Fruit fly (Drosophila melanogaster) whole organism, embryonic: ENCODE measurements around the gene CG31778.

Experiments
- BEAF-32 ChIP-seq: fragments of 200-800 bp; sonication (Bioruptor generic); optimal IDR thresholded peaks from 3 replicates; lab custom pipeline; 2017; ENCODE audit warnings: missing biosample characterization, missing genetic modification characterization, mild to moderate bottlenecking, moderate library complexity, missing genetic modification reagents
- Bgb ChIP-seq: fragments of 200-800 bp; sonication (Bioruptor generic); IDR thresholded peaks from 2 replicates; pipeline ENCODE4 v1.3.6; 2022; ENCODE audit warnings: missing biosample characterization, missing genetic modification characterization; ENCODE audit not compliant: partially characterized antibody
- BtbVII ChIP-seq: fragments of 200-800 bp; sonication (Bioruptor generic); optimal IDR thresholded peaks from 3 replicates; lab custom pipeline; 2017; ENCODE audit warnings: missing biosample characterization, mild to moderate bottlenecking, missing genetic modification characterization
- CG10979 ChIP-seq: fragments of 200-800 bp; sonication (Bioruptor generic); optimal IDR thresholded peaks from 2 replicates; lab custom pipeline; 2018; ENCODE audit warnings: missing biosample characterization, mild to moderate bottlenecking, missing genetic modification characterization, moderate library complexity
- CG12104 ChIP-seq: fragments of 200-800 bp; sonication (Bioruptor generic); optimal IDR thresholded peaks from 3 replicates; lab custom pipeline; 2016; ENCODE audit warnings: missing biosample characterization, missing genetic modification characterization
- CG12155 ChIP-seq: fragments of 200-800 bp; sonication (Bioruptor generic); optimal IDR thresholded peaks from 3 replicates; lab custom pipeline; 2016; ENCODE audit warnings: missing biosample characterization, missing genetic modification characterization
- CG13287 ChIP-seq: fragments of 200-800 bp; sonication (Bioruptor generic); IDR thresholded peaks from 2 replicates; pipeline ENCODE4 v1.3.6; 2022; ENCODE audit warnings: missing biosample characterization, missing genetic modification characterization; ENCODE audit not compliant: partially characterized antibody
- CG13296 ChIP-seq: fragments of 200-800 bp; sonication (Bioruptor generic); optimal IDR thresholded peaks from 3 replicates; lab custom pipeline; 2018; ENCODE audit warnings: missing biosample characterization, mild to moderate bottlenecking, missing genetic modification characterization
- CG14014 ChIP-seq: fragments of 200-800 bp; sonication (Bioruptor generic); IDR thresholded peaks from 2 replicates; pipeline ENCODE4 v1.3.6; 2022; ENCODE audit warnings: missing biosample characterization, missing genetic modification characterization
- CG1832 ChIP-seq: fragments of 200-800 bp; sonication (Bioruptor generic); optimal IDR thresholded peaks from 2 replicates; lab custom pipeline; 2017; ENCODE audit warnings: missing biosample characterization, mild to moderate bottlenecking, missing genetic modification characterization, inconsistent platforms
- CG18764 ChIP-seq: fragments of 200-800 bp; sonication (Bioruptor generic); optimal IDR thresholded peaks from 3 replicates; lab custom pipeline; 2016; ENCODE audit warnings: missing biosample characterization, missing genetic modification characterization
- CG2129 ChIP-seq: fragments of 200-800 bp; sonication (Bioruptor generic); IDR thresholded peaks from 2 replicates; pipeline ENCODE4 v1.3.6; 2022; ENCODE audit warnings: missing biosample characterization, missing genetic modification characterization; ENCODE audit not compliant: partially characterized antibody
- CG34224 ChIP-seq: fragments of 200-800 bp; sonication (Bioruptor generic); IDR thresholded peaks from 3 replicates; pipeline ENCODE4 v1.3.6; 2022; ENCODE audit warnings: missing biosample characterization, missing genetic modification characterization; ENCODE audit not compliant: partially characterized antibody
- CG34422 ChIP-seq: fragments of 200-800 bp; sonication (Bioruptor generic); IDR thresholded peaks from 3 replicates; pipeline ENCODE4 v1.3.6; 2022; ENCODE audit warnings: missing biosample characterization, missing genetic modification characterization
- CG4328 ChIP-seq: fragments of 200-800 bp; sonication (Bioruptor generic); optimal IDR thresholded peaks from 3 replicates; lab custom pipeline; 2017; ENCODE audit warnings: missing biosample characterization, missing genetic modification reagents, missing genetic modification characterization
- CG4617 ChIP-seq: fragments of 200-800 bp; sonication (Bioruptor generic); optimal IDR thresholded peaks from 3 replicates; lab custom pipeline; 2016; ENCODE audit warnings: missing biosample characterization, missing genetic modification characterization, borderline replicate concordance
- CG4730 ChIP-seq: fragments of 200-800 bp; sonication (Bioruptor generic); IDR thresholded peaks from 2 replicates; pipeline ENCODE4 v1.3.6; 2022; ENCODE audit warnings: missing biosample characterization, missing genetic modification characterization
- CG7357 ChIP-seq: fragments of 200-800 bp; sonication (Bioruptor generic); IDR thresholded peaks from 3 replicates; pipeline ENCODE4 v1.3.6; 2022; ENCODE audit warnings: missing biosample characterization, missing genetic modification characterization
- CG8924 ChIP-seq: fragments of 200-800 bp; optimal IDR thresholded peaks from 3 replicates; lab custom pipeline; 2019; ENCODE audit warnings: missing biosample characterization, mild to moderate bottlenecking, missing genetic modification characterization, moderate library complexity
- D ChIP-seq, 2 experiments: fragments of 200-800 bp in 1 of 2; fragments of >200 bp in 1 of 2; sonication (Bioruptor generic) in 1 of 2; optimal IDR thresholded peaks; 2 replicates in 1 of 2; 3 replicates in 1 of 2; lab custom pipeline; 2017; ENCODE audit warnings: mild to moderate bottlenecking in 1 of 2, missing biosample characterization in 1 of 2, missing genetic modification characterization in 1 of 2, missing genetic modification reagents in 1 of 2
- D19A ChIP-seq: fragments of 200-800 bp; optimal IDR thresholded peaks from 3 replicates; lab custom pipeline; 2019; ENCODE audit warnings: missing biosample characterization, mild to moderate bottlenecking, missing genetic modification characterization, moderate library complexity
- Dfd ChIP-seq, 2 experiments: fragments of >200 bp; optimal IDR thresholded peaks; 2 replicates each; lab custom pipeline; 2017; ENCODE audit warnings: missing biosample characterization in 2 of 2, missing genetic modification characterization in 2 of 2
- Dp ChIP-seq: fragments of 200-800 bp; sonication (Bioruptor generic); optimal IDR thresholded peaks from 2 replicates; lab custom pipeline; 2018; ENCODE audit warnings: missing biosample characterization, mild to moderate bottlenecking, missing genetic modification characterization, moderate library complexity
- H2.0 ChIP-seq: fragments of 200-800 bp; sonication (Bioruptor generic); IDR thresholded peaks from 2 replicates; pipeline ENCODE4 v1.3.6; 2022; ENCODE audit warnings: missing biosample characterization, missing genetic modification characterization
- MBD-R2 ChIP-seq: fragments of 200-800 bp; sonication (Bioruptor generic); IDR thresholded peaks from 2 replicates; pipeline ENCODE4 v1.3.6; 2022; ENCODE audit warnings: missing biosample characterization, missing genetic modification characterization
- Neu2 ChIP-seq: fragments of 200-800 bp; sonication (Bioruptor generic); optimal IDR thresholded peaks from 3 replicates; lab custom pipeline; 2016; ENCODE audit warnings: missing biosample characterization, missing genetic modification characterization, borderline replicate concordance
- Sox100B ChIP-seq: fragments of 200-800 bp; sonication (Bioruptor generic); optimal IDR thresholded peaks from 3 replicates; lab custom pipeline; 2018; ENCODE audit warnings: missing biosample characterization, mild to moderate bottlenecking, missing genetic modification characterization
- Sox102F ChIP-seq: fragments of 200-800 bp; sonication (Bioruptor generic); optimal IDR thresholded peaks from 2 replicates; lab custom pipeline; 2018; ENCODE audit warnings: missing biosample characterization, mild to moderate bottlenecking, missing genetic modification characterization, moderate library complexity
- ap ChIP-seq: fragments of 200-800 bp; sonication (Bioruptor generic); IDR thresholded peaks from 2 replicates; pipeline ENCODE4 v1.3.6; 2022; ENCODE audit warnings: missing biosample characterization, missing genetic modification characterization
- btn ChIP-seq: fragments of 200-800 bp; sonication (Bioruptor generic); optimal IDR thresholded peaks from 2 replicates; lab custom pipeline; 2016; ENCODE audit warnings: missing biosample characterization, missing genetic modification characterization
- chif ChIP-seq, 2 experiments: fragments of 200-800 bp; sonication (Bioruptor generic); optimal IDR thresholded peaks; 3 replicates each; lab custom pipeline; 2016; ENCODE audit warnings: missing biosample characterization in 2 of 2, missing genetic modification characterization in 2 of 2
- en ChIP-seq: fragments of 200-800 bp; sonication (Bioruptor generic); optimal IDR thresholded peaks from 2 replicates; lab custom pipeline; 2016; ENCODE audit warnings: missing biosample characterization, missing genetic modification characterization
- ftz-f1 ChIP-seq: fragments of 200-800 bp; sonication (Bioruptor generic); optimal IDR thresholded peaks from 2 replicates; lab custom pipeline; 2016; ENCODE audit warnings: missing biosample characterization, missing genetic modification characterization
- kah ChIP-seq: fragments of 200-800 bp; sonication (Bioruptor generic); optimal IDR thresholded peaks from 2 replicates; lab custom pipeline; 2018; ENCODE audit warnings: missing biosample characterization, mild to moderate bottlenecking, missing genetic modification characterization
- maf-S ChIP-seq: fragments of 200-800 bp; sonication (Bioruptor generic); optimal IDR thresholded peaks from 2 replicates; lab custom pipeline; 2016; ENCODE audit warnings: missing biosample characterization, missing genetic modification characterization
- nerfin-1 ChIP-seq: fragments of 200-800 bp; sonication (Bioruptor generic); optimal IDR thresholded peaks from 3 replicates; lab custom pipeline; 2019; ENCODE audit warnings: missing biosample characterization, mild to moderate bottlenecking, missing genetic modification characterization, moderate library complexity
- nom ChIP-seq: fragments of 200-800 bp; sonication (Bioruptor generic); optimal IDR thresholded peaks from 2 replicates; lab custom pipeline; 2017; ENCODE audit warnings: missing biosample characterization, missing genetic modification characterization, mild to moderate bottlenecking, moderate library complexity, missing genetic modification reagents
- pb ChIP-seq: fragments of 200-800 bp; sonication (Bioruptor generic); optimal IDR thresholded peaks from 3 replicates; lab custom pipeline; 2016; ENCODE audit warnings: missing biosample characterization, missing genetic modification characterization
- pfk ChIP-seq: fragments of 200-800 bp; sonication (Bioruptor generic); optimal IDR thresholded peaks from 2 replicates; lab custom pipeline; 2018; ENCODE audit warnings: missing biosample characterization, mild to moderate bottlenecking, missing genetic modification characterization, moderate library complexity
- phol ChIP-seq: fragments of 200-800 bp; sonication (Bioruptor generic); optimal IDR thresholded peaks from 3 replicates; lab custom pipeline; 2018; ENCODE audit warnings: missing biosample characterization, mild to moderate bottlenecking, missing genetic modification characterization, moderate library complexity
- ro ChIP-seq: fragments of 200-800 bp; sonication (Bioruptor generic); IDR thresholded peaks from 2 replicates; pipeline ENCODE4 v1.3.6; 2022; ENCODE audit warnings: missing biosample characterization, missing genetic modification characterization
- salm ChIP-seq: fragments of 200-800 bp; sonication (Bioruptor generic); optimal IDR thresholded peaks from 2 replicates; lab custom pipeline; 2018; ENCODE audit warnings: missing biosample characterization, mild to moderate bottlenecking, missing genetic modification characterization
- schlank ChIP-seq: fragments of 200-800 bp; sonication (Bioruptor generic); optimal IDR thresholded peaks from 2 replicates; lab custom pipeline; 2018; ENCODE audit warnings: missing biosample characterization, mild to moderate bottlenecking, missing genetic modification characterization
- sens ChIP-seq: fragments of 200-800 bp; sonication (Bioruptor generic); peaks from one replicate; lab custom pipeline; 2016; ENCODE audit warnings: missing biosample characterization, missing genetic modification characterization
- seq ChIP-seq: fragments of 200-800 bp; sonication (Bioruptor generic); IDR thresholded peaks from 2 replicates; pipeline ENCODE4 v1.3.6; 2022; ENCODE audit warnings: missing biosample characterization, missing genetic modification characterization
- ssp ChIP-seq: fragments of 200-800 bp; sonication (Bioruptor generic); IDR thresholded peaks from 2 replicates; pipeline ENCODE4 v1.3.6; 2022; ENCODE audit warnings: missing biosample characterization, missing genetic modification characterization
- trem ChIP-seq: fragments of 200-800 bp; optimal IDR thresholded peaks from 3 replicates; lab custom pipeline; 2019; ENCODE audit warnings: missing biosample characterization, mild to moderate bottlenecking, missing genetic modification characterization, moderate library complexity
- twi ChIP-seq: fragments of 200-800 bp; optimal IDR thresholded peaks from 2 replicates; lab custom pipeline; 2019; ENCODE audit warnings: missing biosample characterization, mild to moderate bottlenecking, missing genetic modification characterization, moderate library complexity
- vvl ChIP-seq: fragments of 200-800 bp; sonication (Bioruptor generic); IDR thresholded peaks from 2 replicates; pipeline ENCODE4 v1.3.6; 2022; ENCODE audit warnings: missing biosample characterization, missing genetic modification characterization
- wdn ChIP-seq: fragments of 200-800 bp; sonication (Bioruptor generic); IDR thresholded peaks from 2 replicates; pipeline ENCODE4 v1.3.6; 2022; ENCODE audit warnings: missing biosample characterization, missing genetic modification characterization
- zf30C ChIP-seq: fragments of 200-800 bp; sonication (Bioruptor generic); optimal IDR thresholded peaks from 3 replicates; lab custom pipeline; 2018; ENCODE audit warnings: missing biosample characterization, mild to moderate bottlenecking, missing genetic modification characterization

CG31778 gene

DNA sequence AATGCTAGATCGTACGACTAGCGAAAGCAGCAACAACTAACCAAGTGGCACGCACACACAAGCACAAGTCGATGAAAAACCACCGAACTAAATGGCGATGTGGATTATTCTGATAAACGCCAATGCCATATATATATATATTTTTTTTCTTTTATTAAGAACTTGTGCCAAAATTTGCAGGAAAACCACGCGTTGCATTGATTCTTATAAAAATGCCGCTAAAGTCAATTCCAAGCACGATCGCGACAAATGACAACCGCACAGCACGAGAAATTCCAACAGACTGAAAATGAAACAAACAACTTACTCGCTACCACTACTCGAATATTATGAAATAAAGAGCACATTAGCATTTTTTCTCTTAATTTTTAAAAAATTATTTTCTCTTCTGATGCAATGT, 48.6 kb downstream of the CG31778 start, which contains the start of gene for (continued):
- TF ChIP-seq D (optimal IDR thresholded peaks at IDR 0.05; lab: Kevin White, UChicago) (no peak), D (GFP tag; optimal IDR thresholded peaks at IDR 0.05; lab: Kevin White, UChicago) (no peak), CG1832 (no peak), CG4617 (no peak), maf-S (GFP tag; lab: Kevin White, UChicago) (no peak), kah (peak; percentile 56), nerfin-1 (tag; lab: Kevin White, UChicago) (no peak), zf30C (no peak), vvl (GFP tag; lab: Robert Waterston, UW) (peak; percentile 42; the same call in 1 of the 2 replicates), BEAF-32 (no peak), Neu2 (no peak), CG4328 (GFP tag; lab: Kevin White, UChicago) (no peak), phol (no peak), en (no peak), CG7357 (no peak), CG14014 (no peak), CG4730 (no peak), ap (GFP tag; lab: Robert Waterston, UW) (no peak), Dfd (GFP tag; optimal IDR thresholded peaks at IDR 0.05; lab: Kevin White, UChicago) (no peak), Bgb (no peak), CG18764 (no peak), H2.0 (GFP tag; lab: Robert Waterston, UW) (no peak), Sox102F (GFP tag; lab: Kevin White, UChicago) (no peak), nom (GFP tag; lab: Kevin White, UChicago) (peak; percentile 31), CG10979 (no peak), ftz-f1 (no peak), seq (GFP tag; lab: Robert Waterston, UW) (no peak), CG34224 (GFP tag; lab: Robert Waterston, UW) (no peak), MBD-R2 (GFP tag; lab: Robert Waterston, UW) (no peak), sens (GFP tag; lab: Kevin White, UChicago) (peak; percentile 20), CG12155 (GFP tag; lab: Kevin White, UChicago) (peak; percentile 93), CG34422 (GFP tag; lab: Robert Waterston, UW) (peak; percentile 40; the same call in 1 of the 3 replicates), salm (no peak), Sox100B (GFP tag; lab: Kevin White, UChicago) (no peak), BtbVII (GFP tag; lab: Kevin White, UChicago) (no peak), ro (GFP tag; lab: Robert Waterston, UW) (no peak), schlank (tag; lab: Kevin White, UChicago) (no peak), wdn (GFP tag; lab: Robert Waterston, UW) (no peak), btn (GFP tag; lab: Kevin White, UChicago) (no peak), CG13296 (GFP tag; lab: Kevin White, UChicago) (no peak), D19A (no peak), CG8924 (tag; lab: Kevin White, UChicago) (no peak), pb (no peak), Dp (GFP tag; lab: Kevin White, UChicago) (no peak), pfk (GFP tag; lab: Kevin White, UChicago) (peak; percentile 76), CG13287 (GFP tag; lab: Robert Waterston, UW) (peak; percentile 9; the same call in 1 of the 2 replicates), chif (GFP tag; optimal IDR thresholded peaks at IDR 0.05; lab: Kevin White, UChicago) (no peak), CG2129 (no peak), twi (tag; lab: Kevin White, UChicago) (no peak), trem (tag; lab: Kevin White, UChicago) (no peak), ssp (no peak), CG12104 (GFP tag; lab: Kevin White, UChicago) (no peak)
